Fruit fly (Drosophila melanogaster) whole organism, prepupa: ENCODE results near the gene CG32213.

ENCODE experiments used
- Blimp-1 ChIP-seq: fragments of 200-800 bp; sonication (Bioruptor generic); optimal IDR thresholded peaks from 3 replicates; lab custom pipeline; 2017; ENCODE audit warnings: missing biosample characterization, missing genetic modification characterization, mild to moderate bottlenecking, moderate library complexity, missing genetic modification reagents
- CG10631 ChIP-seq: fragments of 200-800 bp; sonication (Bioruptor generic); optimal IDR thresholded peaks from 2 replicates; lab custom pipeline; 2016; ENCODE audit warnings: missing biosample characterization, missing genetic modification characterization
- CG10669 ChIP-seq: fragments of 200-800 bp; sonication (Bioruptor generic); optimal IDR thresholded peaks from 3 replicates; lab custom pipeline; 2018; ENCODE audit warnings: missing biosample characterization, mild to moderate bottlenecking, missing genetic modification characterization, moderate library complexity
- CG11294 ChIP-seq: fragments of 200-800 bp; sonication (Bioruptor generic); IDR thresholded peaks from 2 replicates; pipeline ENCODE4 v1.3.6; 2022; ENCODE audit warnings: missing biosample characterization, missing genetic modification characterization
- CG11762 ChIP-seq: fragments of 200-800 bp; sonication (Bioruptor generic); optimal IDR thresholded peaks from 3 replicates; lab custom pipeline; 2016; ENCODE audit warnings: missing biosample characterization, missing genetic modification characterization; ENCODE audit not compliant: insufficient read depth
- CG11902 ChIP-seq: fragments of 200-800 bp; sonication (Bioruptor generic); optimal IDR thresholded peaks from 3 replicates; lab custom pipeline; 2016; ENCODE audit warnings: missing biosample characterization, missing genetic modification characterization
- CG1621 ChIP-seq: fragments of 200-800 bp; sonication (Bioruptor generic); optimal IDR thresholded peaks from 3 replicates; lab custom pipeline; 2018; ENCODE audit warnings: missing biosample characterization, mild to moderate bottlenecking, missing genetic modification characterization
- CG16779 ChIP-seq: fragments of 200-800 bp; sonication (Bioruptor generic); optimal IDR thresholded peaks from 3 replicates; lab custom pipeline; 2017; ENCODE audit warnings: missing biosample characterization, mild to moderate bottlenecking, missing genetic modification characterization
- CG3032 ChIP-seq: fragments of 200-800 bp; optimal IDR thresholded peaks from 2 replicates; lab custom pipeline; 2019; ENCODE audit warnings: missing biosample characterization, mild to moderate bottlenecking, missing genetic modification characterization, moderate library complexity
- CG32006 ChIP-seq: fragments of 200-800 bp; sonication (Bioruptor generic); optimal IDR thresholded peaks from 3 replicates; lab custom pipeline; 2017; ENCODE audit warnings: missing biosample characterization, mild to moderate bottlenecking, missing genetic modification characterization
- CG34406 ChIP-seq: fragments of 200-800 bp; sonication (Bioruptor generic); optimal IDR thresholded peaks from 3 replicates; lab custom pipeline; 2016; ENCODE audit warnings: missing biosample characterization, missing genetic modification characterization
- CG3919 ChIP-seq: fragments of 200-800 bp; sonication (Bioruptor generic); optimal IDR thresholded peaks from 3 replicates; lab custom pipeline; 2016; ENCODE audit warnings: missing biosample characterization, missing genetic modification characterization
- CG4318 ChIP-seq: fragments of 200-800 bp; sonication (Bioruptor generic); optimal IDR thresholded peaks from 3 replicates; lab custom pipeline; 2017; ENCODE audit warnings: missing biosample characterization, mild to moderate bottlenecking, missing genetic modification characterization
- CG6163 ChIP-seq: fragments of 200-800 bp; sonication (Bioruptor generic); IDR thresholded peaks from 3 replicates; pipeline ENCODE4 v1.3.6; 2022; ENCODE audit warnings: missing biosample characterization, missing genetic modification characterization
- CG6276 ChIP-seq: fragments of 200-800 bp; sonication (Bioruptor generic); optimal IDR thresholded peaks from 2 replicates; lab custom pipeline; 2017; ENCODE audit warnings: missing biosample characterization, mild to moderate bottlenecking, missing genetic modification characterization
- CG7368 ChIP-seq: fragments of 200-800 bp; sonication (Bioruptor generic); optimal IDR thresholded peaks from 3 replicates; lab custom pipeline; 2016; ENCODE audit warnings: missing biosample characterization, missing genetic modification characterization
- CG8119 ChIP-seq: fragments of 200-800 bp; sonication (Bioruptor generic); IDR thresholded peaks from 3 replicates; pipeline ENCODE4 v1.3.6; 2022; ENCODE audit warnings: missing biosample characterization, missing genetic modification characterization
- CG8319 ChIP-seq: fragments of 200-800 bp; sonication (Bioruptor generic); optimal IDR thresholded peaks from 3 replicates; lab custom pipeline; 2016; ENCODE audit warnings: missing biosample characterization, missing genetic modification characterization
- CG9139 ChIP-seq: fragments of 200-800 bp; sonication (Bioruptor generic); optimal IDR thresholded peaks from 3 replicates; lab custom pipeline; 2017; ENCODE audit warnings: missing biosample characterization, mild to moderate bottlenecking, missing genetic modification characterization
- Eip78C ChIP-seq: fragments of 200-800 bp; sonication (Bioruptor generic); peaks from one replicate; lab custom pipeline; 2016; ENCODE audit warnings: missing biosample characterization, missing genetic modification characterization
- Eip93F ChIP-seq: fragments of 200-800 bp; sonication (Bioruptor generic); optimal IDR thresholded peaks from 2 replicates; lab custom pipeline; 2016; ENCODE audit warnings: missing biosample characterization, mild to moderate bottlenecking, missing genetic modification characterization
- Ets21C ChIP-seq: fragments of 200-800 bp; sonication (Bioruptor generic); optimal IDR thresholded peaks from 3 replicates; lab custom pipeline; 2016; ENCODE audit warnings: missing biosample characterization, missing genetic modification characterization
- Ets96B ChIP-seq: fragments of 200-800 bp; optimal IDR thresholded peaks from 2 replicates; lab custom pipeline; 2019; ENCODE audit warnings: missing biosample characterization, mild to moderate bottlenecking, missing genetic modification characterization, moderate library complexity
- Gug ChIP-seq: fragments of 200-800 bp; sonication (Bioruptor generic); IDR thresholded peaks from 2 replicates; pipeline ENCODE4 v1.3.6; 2022; ENCODE audit warnings: missing biosample characterization, missing genetic modification characterization
- Hr39 ChIP-seq: fragments of 200-800 bp; sonication (Bioruptor generic); optimal IDR thresholded peaks from 2 replicates; lab custom pipeline; 2016; ENCODE audit warnings: missing biosample characterization, missing genetic modification characterization
- Hr4 ChIP-seq: fragments of 200-800 bp; sonication (Bioruptor generic); optimal IDR thresholded peaks from 3 replicates; lab custom pipeline; 2016; ENCODE audit warnings: missing biosample characterization, missing genetic modification characterization
- Lpt ChIP-seq: fragments of 200-800 bp; sonication (Bioruptor generic); optimal IDR thresholded peaks from 3 replicates; lab custom pipeline; 2016; ENCODE audit warnings: missing biosample characterization, missing genetic modification characterization
- Met ChIP-seq: fragments of 200-800 bp; sonication (Bioruptor generic); optimal IDR thresholded peaks from 3 replicates; lab custom pipeline; 2016; ENCODE audit warnings: missing biosample characterization, missing genetic modification characterization
- Smox ChIP-seq: fragments of 200-800 bp; sonication (Bioruptor generic); optimal IDR thresholded peaks from 3 replicates; lab custom pipeline; 2016; ENCODE audit warnings: missing biosample characterization, missing genetic modification characterization
- Sox14 ChIP-seq: fragments of 200-800 bp; sonication (Bioruptor generic); optimal IDR thresholded peaks from 3 replicates; lab custom pipeline; 2016; ENCODE audit warnings: missing biosample characterization, missing genetic modification characterization
- Sox15 ChIP-seq: fragments of 200-800 bp; sonication (Bioruptor generic); optimal IDR thresholded peaks from 3 replicates; lab custom pipeline; 2016; ENCODE audit warnings: missing biosample characterization, missing genetic modification characterization
- achi ChIP-seq: fragments of 200-800 bp; sonication (Bioruptor generic); optimal IDR thresholded peaks from 3 replicates; lab custom pipeline; 2016; ENCODE audit warnings: missing biosample characterization, missing genetic modification characterization
- acj6 ChIP-seq: fragments of 200-800 bp; sonication (Bioruptor generic); optimal IDR thresholded peaks from 3 replicates; lab custom pipeline; 2016; ENCODE audit warnings: missing biosample characterization, missing genetic modification characterization
- cyc ChIP-seq: fragments of 200-800 bp; sonication (Bioruptor generic); optimal IDR thresholded peaks from 3 replicates; lab custom pipeline; 2016; ENCODE audit warnings: missing biosample characterization, missing genetic modification characterization
- dac ChIP-seq: fragments of 200-800 bp; sonication (Bioruptor generic); optimal IDR thresholded peaks from 2 replicates; lab custom pipeline; 2017; ENCODE audit warnings: missing biosample characterization, mild to moderate bottlenecking, missing genetic modification characterization
- dsx ChIP-seq: fragments of 200-800 bp; optimal IDR thresholded peaks from 3 replicates; lab custom pipeline; 2019; ENCODE audit warnings: missing biosample characterization, mild to moderate bottlenecking, missing genetic modification characterization, moderate library complexity; ENCODE audit not compliant: poor library complexity, severe bottlenecking
- eg ChIP-seq: fragments of 200-800 bp; sonication (Bioruptor generic); IDR thresholded peaks from 3 replicates; pipeline ENCODE4 v1.3.6; 2022; ENCODE audit warnings: missing biosample characterization, missing genetic modification characterization
- fd59A ChIP-seq: fragments of 200-800 bp; sonication (Bioruptor generic); optimal IDR thresholded peaks from 2 replicates; lab custom pipeline; 2017; ENCODE audit warnings: missing biosample characterization, mild to moderate bottlenecking, missing genetic modification characterization, missing genetic modification reagents
- fkh ChIP-seq: fragments of 200-800 bp; sonication (Bioruptor generic); optimal IDR thresholded peaks from 3 replicates; lab custom pipeline; 2017; ENCODE audit warnings: missing biosample characterization, mild to moderate bottlenecking, missing genetic modification characterization, moderate library complexity
- lz ChIP-seq: fragments of 200-800 bp; sonication (Bioruptor generic); optimal IDR thresholded peaks from 3 replicates; lab custom pipeline; 2016; ENCODE audit warnings: missing biosample characterization, missing genetic modification characterization
- net ChIP-seq: fragments of 200-800 bp; sonication (Bioruptor generic); optimal IDR thresholded peaks from 3 replicates; lab custom pipeline; 2016; ENCODE audit warnings: missing biosample characterization, missing genetic modification characterization
- pdm3 ChIP-seq: fragments of 200-800 bp; sonication (Bioruptor generic); optimal IDR thresholded peaks from 3 replicates; lab custom pipeline; 2016; ENCODE audit warnings: missing biosample characterization, missing genetic modification characterization
- salr ChIP-seq, 2 experiments: fragments of 200-800 bp; sonication (Bioruptor generic); optimal IDR thresholded peaks; 3 replicates each; lab custom pipeline; 2016 to 2018; ENCODE audit warnings: missing biosample characterization in 2 of 2, missing genetic modification characterization in 2 of 2, mild to moderate bottlenecking in 1 of 2
- spab ChIP-seq: fragments of 200-800 bp; sonication (Bioruptor generic); optimal IDR thresholded peaks from 2 replicates; lab custom pipeline; 2017; ENCODE audit warnings: missing biosample characterization, mild to moderate bottlenecking, missing genetic modification characterization, missing genetic modification reagents
- ss ChIP-seq, 2 experiments: fragments of 200-800 bp; sonication (Bioruptor generic); optimal IDR thresholded peaks; 2 replicates in 1 of 2; 3 replicates in 1 of 2; lab custom pipeline; 2017 to 2018; ENCODE audit warnings: mild to moderate bottlenecking in 2 of 2, missing biosample characterization in 2 of 2, missing genetic modification characterization in 2 of 2, moderate library complexity in 1 of 2
- svp ChIP-seq: fragments of 200-800 bp; sonication (Bioruptor generic); peaks from one replicate; lab custom pipeline; 2016; ENCODE audit warnings: missing biosample characterization, missing genetic modification characterization
- topi ChIP-seq: fragments of 200-800 bp; sonication (Bioruptor generic); optimal IDR thresholded peaks from 3 replicates; lab custom pipeline; 2016; ENCODE audit warnings: missing biosample characterization, missing genetic modification characterization
- vri ChIP-seq: fragments of 200-800 bp; sonication (Bioruptor generic); optimal IDR thresholded peaks from 3 replicates; lab custom pipeline; 2016; ENCODE audit warnings: missing biosample characterization, mild to moderate bottlenecking, missing genetic modification characterization

Gene CG32213

DNA sequence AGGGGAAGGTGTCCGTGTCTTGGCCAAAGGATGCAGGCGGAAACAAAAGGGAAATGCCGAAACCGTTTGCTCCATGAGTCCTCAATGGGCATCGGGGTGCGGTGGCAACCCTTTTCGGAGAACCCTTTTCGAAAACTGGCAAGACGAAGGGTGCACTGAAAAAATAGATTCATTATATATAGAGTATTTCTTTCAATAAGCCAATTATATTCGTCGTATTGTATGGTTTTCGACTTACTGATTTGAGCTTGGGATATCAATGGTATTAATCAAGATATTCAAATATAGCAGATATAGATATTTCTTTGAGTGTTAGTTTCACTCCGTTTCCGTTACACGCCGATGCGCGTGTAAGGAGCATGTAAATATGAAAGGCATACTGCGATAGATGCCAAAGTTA is 33.4 kb upstream of the CG32213 start (continued):
- TF ChIP-seq Gug = no peak
- TF ChIP-seq salr (GFP tag; optimal IDR thresholded peaks at IDR 0.05; lab: Kevin White, UChicago) = no peak
- TF ChIP-seq CG32006 (GFP tag; lab: Kevin White, UChicago) = no peak
- no peak for TF ChIP-seq CG3032 (tag; lab: Kevin White, UChicago)
- TF ChIP-seq CG6276 (GFP tag; lab: Kevin White, UChicago) = no peak
- TF ChIP-seq ss (GFP tag; optimal IDR thresholded peaks at IDR 0.05; lab: Kevin White, UChicago) = peak in 1 of 2 experiments; percentile 5
- TF ChIP-seq CG9139 (GFP tag; lab: Kevin White, UChicago) = no peak
- no peak for TF ChIP-seq Sox15 (GFP tag; lab: Kevin White, UChicago)
- TF ChIP-seq CG6163 (GFP tag; lab: Robert Waterston, UW) = peak; percentile 61; the same call in 1 of the 3 replicates
- no peak for TF ChIP-seq Blimp-1
- no peak for TF ChIP-seq CG7368 (GFP tag; lab: Kevin White, UChicago)

DNA sequence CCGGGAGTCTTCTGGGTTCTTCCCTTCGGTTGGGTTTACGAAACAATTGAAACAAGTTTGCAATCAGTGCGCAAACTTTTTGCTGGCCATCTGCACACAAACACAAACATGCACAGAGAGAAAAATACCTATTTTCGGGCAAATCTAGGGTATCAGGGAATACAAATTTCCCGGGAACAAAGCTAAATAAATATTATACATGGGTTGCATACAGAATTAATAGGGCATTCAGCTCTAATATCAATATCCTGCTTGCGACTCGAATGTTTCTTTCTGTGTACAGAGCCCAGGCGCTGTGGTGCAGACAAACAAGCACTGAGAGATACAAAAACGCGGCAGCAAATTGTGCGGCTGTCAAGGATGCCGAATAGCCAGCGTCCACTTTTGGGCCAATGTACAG is 31.5 kb upstream of the CG32213 start:
- TF ChIP-seq CG16779 (tag; lab: Kevin White, UChicago) (no peak), CG3919 (GFP tag; lab: Kevin White, UChicago) (peak; percentile 34), lz (peak; percentile 32), fd59A (no peak), Blimp-1 (no peak), eg (GFP tag; lab: Robert Waterston, UW) (0 out of 3 replicates have a peak, but pooled peaks have one; percentile 27), salr (GFP tag; optimal IDR thresholded peaks at IDR 0.05; lab: Kevin White, UChicago) (no peak), CG8119 (GFP tag; lab: Robert Waterston, UW) (0 out of 3 replicates have a peak, but pooled peaks have one; percentile 13), Lpt (no peak), CG11294 (no peak), CG11902 (no peak), Ets21C (GFP tag; lab: Kevin White, UChicago) (peak; percentile 2), fkh (GFP tag; lab: Kevin White, UChicago) (no peak), pdm3 (GFP tag; lab: Kevin White, UChicago) (peak; percentile 17), CG10631 (GFP tag; lab: Kevin White, UChicago) (no peak), spab (GFP tag; lab: Kevin White, UChicago) (no peak), CG6163 (GFP tag; lab: Robert Waterston, UW) (0 out of 3 replicates have a peak, but pooled peaks have one; percentile 28), acj6 (GFP tag; lab: Kevin White, UChicago) (peak; percentile 32), achi (GFP tag; lab: Kevin White, UChicago) (peak; percentile 22), svp (GFP tag; lab: Kevin White, UChicago) (peak; percentile 59), CG8319 (GFP tag; lab: Kevin White, UChicago) (peak; percentile 18), Hr39 (GFP tag; lab: Kevin White, UChicago) (peak; percentile 48), CG10669 (GFP tag; lab: Kevin White, UChicago) (peak; percentile 28), Sox14 (peak; percentile 28), CG7368 (GFP tag; lab: Kevin White, UChicago) (no peak), CG32006 (GFP tag; lab: Kevin White, UChicago) (peak; percentile 19), Sox15 (GFP tag; lab: Kevin White, UChicago) (peak; percentile 15), CG3032 (tag; lab: Kevin White, UChicago) (no peak), CG4318 (GFP tag; lab: Kevin White, UChicago) (no peak), Eip93F (GFP tag; lab: Kevin White, UChicago) (no peak), CG1621 (tag; lab: Kevin White, UChicago) (peak; percentile 13), ss (GFP tag; optimal IDR thresholded peaks at IDR 0.05; lab: Kevin White, UChicago) (no peak), Gug (no peak), cyc (peak; percentile 46), vri (no peak), dac (GFP tag; lab: Kevin White, UChicago) (no peak), Hr4 (GFP tag; lab: Kevin White, UChicago) (no peak), Eip78C (GFP tag; lab: Kevin White, UChicago) (peak; percentile 51), topi (GFP tag; lab: Kevin White, UChicago) (peak; percentile 17), CG34406 (GFP tag; lab: Kevin White, UChicago) (no peak), Met (GFP tag; lab: Kevin White, UChicago) (peak; percentile 24), net (no peak), Smox (GFP tag; lab: Kevin White, UChicago) (no peak), CG11762 (no peak), Ets96B (tag; lab: Kevin White, UChicago) (peak; percentile 7), dsx (GFP tag; lab: Kevin White, UChicago) (no peak)
